In the genomic region with DNA sequence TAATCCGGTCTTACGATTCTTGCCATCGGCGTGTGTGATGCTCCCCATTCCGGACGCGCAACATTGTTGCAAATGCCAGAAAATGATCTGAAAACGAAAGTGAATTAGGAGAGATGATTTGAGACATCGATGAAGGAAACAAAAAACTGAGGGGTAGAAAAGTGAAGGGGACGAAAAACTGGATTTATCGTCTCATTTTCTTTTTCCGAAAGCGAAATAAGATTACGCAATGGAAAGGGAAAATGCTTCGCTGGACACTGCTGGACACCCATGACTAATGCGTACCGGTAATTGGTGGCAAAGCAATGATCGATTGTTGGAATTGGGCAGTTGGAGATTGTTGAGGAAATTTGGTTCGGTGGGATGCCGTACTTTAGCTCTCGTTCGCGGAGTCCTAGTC, we compare ENCODE assay signal across 4 worm cellular contexts.
A peak's percentile ranks its signal among the peaks of the same experiment; 100 is the strongest.
TF ChIP-seq lines count a peak whose summit lies in the region.

No protein-coding gene starts in this region.

TF ChIP-seq in whole organism, L1 larva, 84 proteins besides CTCF, POLR2A, EP300 and RAD21:
- TF ChIP-seq blmp-1 (tag; optimal IDR thresholded peaks at IDR 0.05; lab: Kevin White, UChicago) (peak; percentile 95), lir-3 (tag; optimal IDR thresholded peaks at IDR 0.05; lab: Kevin White, UChicago; ENCODE audit: poor library complexity) (no peak)

TF ChIP-seq in whole organism, L2 larva, 48 proteins besides CTCF, POLR2A, EP300 and RAD21:
- TF ChIP-seq lin-11 (tag; optimal IDR thresholded peaks at IDR 0.05; lab: Kevin White, UChicago) (no peak), mbf-1 (tag; optimal IDR thresholded peaks at IDR 0.05; lab: Kevin White, UChicago) (no peak), nhr-25 (tag; optimal IDR thresholded peaks at IDR 0.05; lab: Kevin White, UChicago) (no peak), blmp-1 (tag; optimal IDR thresholded peaks at IDR 0.05; lab: Kevin White, UChicago; ENCODE audit: insufficient read depth) (peak; percentile 82), sma-3 (GFP tag; optimal IDR thresholded peaks at IDR 0.05; lab: Kevin White, UChicago) (no peak)

TF ChIP-seq in whole organism, L3 larva, 47 proteins besides CTCF, POLR2A, EP300 and RAD21:
- TF ChIP-seq nhr-12 (tag; optimal IDR thresholded peaks at IDR 0.05; lab: Kevin White, UChicago) (no peak), ztf-11 (tag; optimal IDR thresholded peaks at IDR 0.05; lab: Kevin White, UChicago) (no peak), lsy-12 (tag; optimal IDR thresholded peaks at IDR 0.05; lab: Kevin White, UChicago) (no peak), fkh-2 (tag; optimal IDR thresholded peaks at IDR 0.05; lab: Kevin White, UChicago) (no peak), nhr-25 (tag; optimal IDR thresholded peaks at IDR 0.05; lab: Kevin White, UChicago) (peak; percentile 29)
TF ChIP-seq in whole organism, L3 larva: peak in this region for 1.

TF ChIP-seq in whole organism, mixed stage, embryonic, 35 proteins besides CTCF, POLR2A, EP300 and RAD21:
- peak; percentile 73 for TF ChIP-seq blmp-1 (tag; optimal IDR thresholded peaks at IDR 0.05; lab: Kevin White, UChicago)
- TF ChIP-seq nhr-28 (tag; optimal IDR thresholded peaks at IDR 0.05; lab: Kevin White, UChicago) = no peak

Comparison
In these comparisons a context has a peak if more than half of its experiments do, and no peak if none do; other contexts are left out.
1. Of the 22 proteins assayed by ChIP-seq in both whole organism, L1 larva and whole organism, L2 larva: peak only in whole organism, L1 larva: none; only in whole organism, L2 larva: none; in both: blmp-1; in neither: 21.